Worm (Caenorhabditis elegans) whole organism, early embryonic: Measurements from ENCODE around the gene F44B9.8.

Experiments used
- B0310.2 ChIP-seq: sonication (generic microtip); optimal IDR thresholded peaks from 2 replicates; lab custom pipeline; 2016; ENCODE audit warnings: mild to moderate bottlenecking, missing genetic modification characterization, missing compliant biosample characterization
- F13C5.2 ChIP-seq: sonication (generic microtip); optimal IDR thresholded peaks from 2 replicates; lab custom pipeline; 2017; ENCODE audit warnings: mild to moderate bottlenecking, missing genetic modification characterization, inconsistent platforms, missing compliant biosample characterization
- aly-1 ChIP-seq: sonication (generic microtip); optimal IDR thresholded peaks from 2 replicates; lab custom pipeline; 2016; ENCODE audit warnings: missing genetic modification characterization, missing compliant biosample characterization
- ama-1 ChIP-seq: fragments of 150-350 bp; optimal IDR thresholded peaks from 2 replicates; lab custom pipeline; 2014
- ceh-13 ChIP-seq: fragments of 200-800 bp; sonication (Bioruptor generic); optimal IDR thresholded peaks from 2 replicates; lab custom pipeline; 2018; ENCODE audit warnings: mild to moderate bottlenecking, missing genetic modification characterization, missing compliant biosample characterization
- ceh-36 ChIP-seq: sonication (generic microtip); optimal IDR thresholded peaks from 2 replicates; lab custom pipeline; 2016; ENCODE audit warnings: missing genetic modification characterization, inconsistent platforms, missing compliant biosample characterization
- ets-7 ChIP-seq: sonication (generic microtip); optimal IDR thresholded peaks from 2 replicates; lab custom pipeline; 2016; ENCODE audit warnings: missing genotype, missing genetic modification characterization, missing compliant biosample characterization
- flt-1 ChIP-seq: fragments of 200-800 bp; sonication (Bioruptor generic); IDR thresholded peaks from 2 replicates; pipeline ENCODE4 v1.3.6; 2022; ENCODE audit warnings: missing genetic modification characterization, missing compliant biosample characterization
- hmbx-1 ChIP-seq: sonication (generic microtip); optimal IDR thresholded peaks from 2 replicates; lab custom pipeline; 2016; ENCODE audit warnings: mild to moderate bottlenecking, missing genetic modification characterization, missing compliant biosample characterization
- hmg-4 ChIP-seq: fragments of 200-800 bp; sonication (Bioruptor generic); optimal IDR thresholded peaks from 2 replicates; lab custom pipeline; 2018; ENCODE audit warnings: mild to moderate bottlenecking, missing genetic modification characterization, missing compliant biosample characterization
- hnd-1 ChIP-seq: sonication (generic microtip); optimal IDR thresholded peaks from 2 replicates; lab custom pipeline; 2016; ENCODE audit warnings: missing genetic modification characterization, missing compliant biosample characterization
- pes-1 ChIP-seq: fragments of 200-800 bp; sonication (Bioruptor generic); IDR thresholded peaks from 2 replicates; pipeline ENCODE4 v1.3.6; 2022; ENCODE audit warnings: missing genetic modification reagents, missing genetic modification characterization, missing compliant biosample characterization
- scrt-1 ChIP-seq: fragments of 200-800 bp; sonication (Bioruptor generic); IDR thresholded peaks from 2 replicates; pipeline ENCODE4 v1.3.6; 2022; ENCODE audit warnings: missing genetic modification characterization, missing compliant biosample characterization
- sea-1 ChIP-seq: fragments of 200-800 bp; sonication (Bioruptor generic); conservative IDR thresholded peaks from 2 replicates; pipeline ENCODE4 v1.3.6; 2022; ENCODE audit warnings: missing genetic modification characterization, missing compliant biosample characterization
- tbx-11 ChIP-seq: fragments of 200-800 bp; sonication (Bioruptor generic); IDR thresholded peaks from 2 replicates; pipeline ENCODE4 v1.3.6; 2022; ENCODE audit warnings: missing genetic modification characterization, missing compliant biosample characterization
- tbx-37 ChIP-seq: fragments of 200-800 bp; sonication (Bioruptor generic); conservative IDR thresholded peaks from 2 replicates; pipeline ENCODE4 v1.3.6; 2022; ENCODE audit warnings: missing genetic modification reagents, missing genetic modification characterization, missing compliant biosample characterization
- tra-4 ChIP-seq: sonication (generic microtip); optimal IDR thresholded peaks from 2 replicates; lab custom pipeline; 2017; ENCODE audit warnings: missing genetic modification characterization, missing compliant biosample characterization

Gene F44B9.8

ce11 chrIII:8050944-8051343, 21.5 kb upstream of the F44B9.8 start, which contains the start of gene K12H4.7:
Gene K12H4.7, minus strand, starts transcription at chrIII:8051081.
- TF ChIP-seq ama-1 (lab: Kevin White, UChicago) = no peak
- TF ChIP-seq ceh-13 = no peak
- TF ChIP-seq hmbx-1 = no peak
- TF ChIP-seq tbx-11 = no peak
- TF ChIP-seq tra-4 (tag; lab: Kevin White, UChicago) = no peak
- TF ChIP-seq scrt-1 (GFP tag; lab: Robert Waterston, UW) = no peak
- TF ChIP-seq tbx-37 (GFP tag; lab: Robert Waterston, UW) = no peak
- no peak for TF ChIP-seq aly-1
- no peak for TF ChIP-seq hmg-4 (GFP tag; lab: Kevin White, UChicago)
- TF ChIP-seq flt-1 = no peak
- TF ChIP-seq ets-7 = no peak

ce11 chrIII:8047412-8047811, 18.0 kb upstream of the F44B9.8 start, which contains the start of gene K12H4.2:
Gene K12H4.2, plus strand, starts transcription at chrIII:8047712.
- no peak for TF ChIP-seq hmg-4 (GFP tag; lab: Kevin White, UChicago)

DNA sequence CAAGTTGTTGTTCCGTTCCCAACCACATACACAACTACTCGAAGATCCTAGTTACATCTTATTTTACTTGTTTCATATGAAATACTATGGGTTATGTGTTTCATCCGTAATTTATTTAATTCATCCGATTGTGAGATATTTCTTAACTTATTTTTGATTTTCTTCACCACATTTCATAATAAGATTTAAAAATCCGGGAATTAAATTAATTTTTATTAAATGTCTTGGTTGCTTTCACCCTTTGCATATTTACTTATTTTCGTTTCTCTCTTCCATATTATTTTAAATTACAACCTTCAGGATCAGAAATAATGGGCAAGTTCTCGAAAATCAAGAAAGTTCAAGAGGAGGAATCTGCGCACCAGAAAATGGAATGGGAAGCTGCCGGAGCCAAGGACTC, 16.3 kb upstream of the F44B9.8 start, which contains the start of gene K12H4.3:
Gene K12H4.3, plus strand, starts transcription at position 301 of the 400 bp plus-strand sequence.
- TF ChIP-seq scrt-1 (GFP tag; lab: Robert Waterston, UW) (no peak), F13C5.2 (tag; lab: Kevin White, UChicago) (no peak), tra-4 (tag; lab: Kevin White, UChicago) (no peak), tbx-37 (GFP tag; lab: Robert Waterston, UW) (no peak), ets-7 (no peak), pes-1 (GFP tag; lab: Robert Waterston, UW) (no peak), sea-1 (GFP tag; lab: Robert Waterston, UW) (no peak), aly-1 (no peak), ceh-13 (no peak), ama-1 (lab: Kevin White, UChicago) (no peak), ceh-36 (tag; lab: Kevin White, UChicago) (no peak), B0310.2 (tag; lab: Kevin White, UChicago) (no peak)

ce11 chrIII:8044717-8045116, 15.3 kb upstream of the F44B9.8 start, which contains the start of gene spcs-3:
Gene spcs-3, plus strand, starts transcription at chrIII:8045017.
- TF ChIP-seq ets-7 (no peak), ceh-36 (tag; lab: Kevin White, UChicago) (no peak), flt-1 (no peak), ceh-13 (no peak), B0310.2 (tag; lab: Kevin White, UChicago) (no peak), hnd-1 (no peak), tbx-37 (GFP tag; lab: Robert Waterston, UW) (no peak), pes-1 (GFP tag; lab: Robert Waterston, UW) (no peak), hmbx-1 (no peak), scrt-1 (GFP tag; lab: Robert Waterston, UW) (no peak), tbx-11 (no peak), aly-1 (no peak), tra-4 (tag; lab: Kevin White, UChicago) (no peak)

ce11 chrIII:8044187-8044586, 14.7 kb upstream of the F44B9.8 start, which contains the start of gene K12H4.5:
Gene K12H4.5, plus strand, starts transcription at chrIII:8044487.
- no peak for TF ChIP-seq tra-4 (tag; lab: Kevin White, UChicago)
- TF ChIP-seq ama-1 (lab: Kevin White, UChicago) = no peak
- TF ChIP-seq hmbx-1 = no peak
- no peak for TF ChIP-seq aly-1
- no peak for TF ChIP-seq F13C5.2 (tag; lab: Kevin White, UChicago)
- no peak for TF ChIP-seq flt-1
- TF ChIP-seq pes-1 (GFP tag; lab: Robert Waterston, UW) = no peak
- no peak for TF ChIP-seq hnd-1
- TF ChIP-seq hmg-4 (GFP tag; lab: Kevin White, UChicago) = no peak
- TF ChIP-seq ceh-13 = no peak
- no peak for TF ChIP-seq ets-7
- TF ChIP-seq scrt-1 (GFP tag; lab: Robert Waterston, UW) = no peak
- no peak for TF ChIP-seq ceh-36 (tag; lab: Kevin White, UChicago)
- no peak for TF ChIP-seq tbx-11
- TF ChIP-seq tbx-37 (GFP tag; lab: Robert Waterston, UW) = no peak
- TF ChIP-seq B0310.2 (tag; lab: Kevin White, UChicago) = no peak
- no peak for TF ChIP-seq sea-1 (GFP tag; lab: Robert Waterston, UW)

DNA sequence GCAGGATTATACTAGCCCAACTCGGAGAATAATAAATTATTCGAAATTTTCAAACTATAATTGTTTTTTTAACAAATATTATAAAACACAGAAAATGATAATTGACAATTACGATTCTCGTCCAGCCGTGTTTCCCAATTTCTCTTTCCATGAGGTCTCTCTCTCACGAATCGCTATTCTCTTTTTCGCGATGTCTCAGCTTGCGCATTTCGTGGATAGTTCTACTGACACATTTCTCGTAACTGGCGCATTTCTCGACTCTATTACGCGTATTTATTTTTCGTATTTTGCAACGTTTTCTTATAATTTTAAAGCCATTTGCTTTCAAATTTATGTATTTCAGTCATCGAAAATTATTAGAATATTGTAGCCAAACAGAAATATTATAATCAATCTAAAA, 14.3 kb upstream of the F44B9.8 start:
- TF ChIP-seq flt-1 (peak; percentile 98), ceh-36 (tag; lab: Kevin White, UChicago) (peak; percentile 97), aly-1 (peak; percentile 96), hmg-4 (GFP tag; lab: Kevin White, UChicago) (peak; percentile 100), F13C5.2 (tag; lab: Kevin White, UChicago) (peak; percentile 100), ceh-13 (peak; percentile 100), ama-1 (lab: Kevin White, UChicago) (no peak), pes-1 (GFP tag; lab: Robert Waterston, UW) (peak; percentile 99), hmbx-1 (peak; percentile 95), hnd-1 (peak; percentile 98), tra-4 (tag; lab: Kevin White, UChicago) (peak; percentile 99), ets-7 (peak; percentile 99), sea-1 (GFP tag; lab: Robert Waterston, UW) (peak; percentile 100), tbx-11 (peak; percentile 100), scrt-1 (GFP tag; lab: Robert Waterston, UW) (peak; percentile 100), tbx-37 (GFP tag; lab: Robert Waterston, UW) (peak; percentile 100), B0310.2 (tag; lab: Kevin White, UChicago) (peak; percentile 100)

- TF ChIP-seq tra-4 (tag; lab: Kevin White, UChicago) = no peak
- no peak for TF ChIP-seq hmg-4 (GFP tag; lab: Kevin White, UChicago)
Observed at ce11 chrIII:8042775-8043174, 13.3 kb upstream of the F44B9.8 start, which contains the start of gene K12H4.6. Gene K12H4.6, minus strand, starts transcription at chrIII:8042875.

DNA sequence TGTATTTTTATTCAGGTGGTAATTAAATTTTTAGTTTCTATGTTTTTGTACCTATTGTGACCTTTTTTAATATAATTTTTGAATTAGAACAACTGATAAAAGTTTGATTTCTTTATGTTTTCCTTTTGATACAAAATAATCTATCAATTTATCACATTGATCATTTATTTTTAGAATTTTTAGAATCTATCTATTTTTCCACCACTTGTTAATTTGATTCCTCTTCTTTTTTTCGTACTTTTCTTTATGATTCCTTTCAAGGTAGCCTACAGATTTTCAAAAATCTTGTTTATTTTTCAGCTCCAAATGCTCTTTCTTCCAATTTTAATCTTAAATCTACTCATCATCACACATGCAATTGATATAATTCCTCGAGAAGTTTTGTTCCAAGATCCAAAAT, 8.5 kb upstream of the F44B9.8 start, which contains the start of gene dpf-6:
Gene dpf-6, plus strand, starts transcription at position 301 of the 400 bp plus-strand sequence.
- TF ChIP-seq ceh-36 (tag; lab: Kevin White, UChicago) (no peak), hmg-4 (GFP tag; lab: Kevin White, UChicago) (no peak), flt-1 (no peak), B0310.2 (tag; lab: Kevin White, UChicago) (no peak), ceh-13 (no peak), hmbx-1 (no peak), aly-1 (no peak), F13C5.2 (tag; lab: Kevin White, UChicago) (no peak), ama-1 (lab: Kevin White, UChicago) (no peak), tbx-37 (GFP tag; lab: Robert Waterston, UW) (no peak), pes-1 (GFP tag; lab: Robert Waterston, UW) (no peak), tbx-11 (no peak), tra-4 (tag; lab: Kevin White, UChicago) (no peak), scrt-1 (GFP tag; lab: Robert Waterston, UW) (no peak), hnd-1 (no peak)
